Worm (Caenorhabditis elegans) whole organism, L2 larva: ENCODE results near the gene C06C6.8.

ENCODE experiments used
- C34F6.9 ChIP-seq: fragments of 150-350 bp; optimal IDR thresholded peaks from 2 replicates; lab custom pipeline; 2014; ENCODE audit warnings: missing biosample characterization, missing genetic modification characterization
- R02D3.7 ChIP-seq: fragments of 150-350 bp; optimal IDR thresholded peaks from 2 replicates; lab custom pipeline; 2014; ENCODE audit warnings: missing biosample characterization, missing genetic modification characterization
- Y55F3AM.14 ChIP-seq: fragments of 200-800 bp; sonication (Bioruptor generic); optimal IDR thresholded peaks from 2 replicates; lab custom pipeline; 2018; ENCODE audit warnings: mild to moderate bottlenecking, missing genetic modification characterization, missing compliant biosample characterization
- ZK546.5 ChIP-seq: sonication (generic microtip); optimal IDR thresholded peaks from 2 replicates; lab custom pipeline; 2017; ENCODE audit warnings: missing biosample characterization, missing genetic modification characterization
- alr-1 ChIP-seq: fragments of 150-350 bp; optimal IDR thresholded peaks from 2 replicates; lab custom pipeline; 2014; ENCODE audit warnings: missing biosample characterization, missing genetic modification characterization
- aly-2 ChIP-seq: fragments of 150-350 bp; optimal IDR thresholded peaks from 2 replicates; lab custom pipeline; 2014; ENCODE audit warnings: missing biosample characterization, missing genetic modification characterization
- ama-1 ChIP-seq: fragments of 150-350 bp; optimal IDR thresholded peaks from 2 replicates; lab custom pipeline; 2018; ENCODE audit warnings: inconsistent platforms
- blmp-1 ChIP-seq: sonication (generic microtip); optimal IDR thresholded peaks from 2 replicates; lab custom pipeline; 2017; ENCODE audit warnings: missing genetic modification characterization, mild to moderate bottlenecking, missing compliant biosample characterization, antibody characterized with exemption, moderate library complexity; ENCODE audit not compliant: insufficient read depth
- ceh-16 ChIP-seq: fragments of 150-350 bp; optimal IDR thresholded peaks from 2 replicates; lab custom pipeline; 2014; ENCODE audit warnings: missing biosample characterization, missing genetic modification characterization
- ceh-82 ChIP-seq: fragments of 150-350 bp; optimal IDR thresholded peaks from 2 replicates; lab custom pipeline; 2014; ENCODE audit warnings: missing biosample characterization, missing genetic modification characterization
- dmd-4 ChIP-seq: sonication (generic microtip); optimal IDR thresholded peaks from 2 replicates; lab custom pipeline; 2017; ENCODE audit warnings: missing biosample characterization, missing genetic modification characterization
- egl-27 ChIP-seq: sonication (generic microtip); optimal IDR thresholded peaks from 3 replicates; lab custom pipeline; 2017; ENCODE audit warnings: missing biosample characterization, missing genetic modification reagents, missing genetic modification characterization
- elt-1 ChIP-seq: fragments of 150-350 bp; optimal IDR thresholded peaks from 2 replicates; lab custom pipeline; 2014; ENCODE audit warnings: missing biosample characterization, missing genetic modification characterization
- elt-3 ChIP-seq: sonication (generic microtip); optimal IDR thresholded peaks from 2 replicates; lab custom pipeline; 2017; ENCODE audit warnings: missing biosample characterization, missing genetic modification characterization
- fos-1 ChIP-seq: fragments of 150-350 bp; optimal IDR thresholded peaks from 2 replicates; lab custom pipeline; 2014; ENCODE audit warnings: missing biosample characterization, missing genetic modification characterization
- gmeb-1 ChIP-seq: fragments of 150-350 bp; optimal IDR thresholded peaks from 2 replicates; lab custom pipeline; 2014; ENCODE audit warnings: missing biosample characterization, missing genetic modification characterization
- lin-13 ChIP-seq: fragments of 150-350 bp; optimal IDR thresholded peaks from 2 replicates; lab custom pipeline; 2014; ENCODE audit warnings: missing biosample characterization, missing genetic modification reagents, missing genetic modification characterization
- lin-39 ChIP-seq: fragments of 150-350 bp; optimal IDR thresholded peaks from 2 replicates; lab custom pipeline; 2014; ENCODE audit warnings: missing biosample characterization, missing genetic modification reagents, missing genetic modification characterization
- mab-5 ChIP-seq: fragments of 150-350 bp; optimal IDR thresholded peaks from 2 replicates; lab custom pipeline; 2014; ENCODE audit warnings: missing biosample characterization, missing genetic modification characterization
- mbf-1 ChIP-seq: sonication (generic microtip); optimal IDR thresholded peaks from 2 replicates; lab custom pipeline; 2017; ENCODE audit warnings: missing biosample characterization, missing genetic modification characterization
- mdl-1 ChIP-seq, 2 experiments: fragments of 150-350 bp in 1 of 2; sonication (generic microtip) in 1 of 2; optimal IDR thresholded peaks; 2 replicates each; lab custom pipeline; 2017; ENCODE audit warnings: missing biosample characterization in 2 of 2, missing genetic modification characterization in 2 of 2
- nhr-11 ChIP-seq: fragments of 150-350 bp; optimal IDR thresholded peaks from 2 replicates; lab custom pipeline; 2014; ENCODE audit warnings: missing biosample characterization, missing genetic modification characterization
- nhr-129 ChIP-seq: fragments of 150-350 bp; optimal IDR thresholded peaks from 2 replicates; lab custom pipeline; 2014; ENCODE audit warnings: missing biosample characterization, missing genetic modification characterization
- nhr-237 ChIP-seq: fragments of 150-350 bp; optimal IDR thresholded peaks from 2 replicates; lab custom pipeline; 2014; ENCODE audit warnings: missing biosample characterization, missing genetic modification characterization
- nhr-77 ChIP-seq: fragments of 150-350 bp; optimal IDR thresholded peaks from 2 replicates; lab custom pipeline; 2014; ENCODE audit warnings: missing biosample characterization, missing genetic modification characterization
- peb-1 ChIP-seq: fragments of 150-350 bp; optimal IDR thresholded peaks from 2 replicates; lab custom pipeline; 2014; ENCODE audit warnings: missing biosample characterization, missing genetic modification characterization
- sem-4 ChIP-seq: fragments of 150-350 bp; optimal IDR thresholded peaks from 2 replicates; lab custom pipeline; 2014; ENCODE audit warnings: missing biosample characterization, missing genetic modification reagents, missing genetic modification characterization
- sma-3 ChIP-seq: sonication (generic microtip); optimal IDR thresholded peaks from 2 replicates; lab custom pipeline; 2016; ENCODE audit warnings: missing genetic modification reagents, missing genetic modification characterization, missing compliant biosample characterization
- snpc-4 ChIP-seq: fragments of 150-350 bp; optimal IDR thresholded peaks from 2 replicates; lab custom pipeline; 2014; ENCODE audit warnings: missing biosample characterization, missing genetic modification characterization
- unc-39 ChIP-seq: fragments of 150-350 bp; optimal IDR thresholded peaks from 2 replicates; lab custom pipeline; 2014; ENCODE audit warnings: missing biosample characterization, missing genetic modification characterization
- unc-62 ChIP-seq: fragments of 150-350 bp; optimal IDR thresholded peaks from 2 replicates; lab custom pipeline; 2014; ENCODE audit warnings: missing biosample characterization, missing genetic modification reagents, missing genetic modification characterization
- ztf-1 ChIP-seq: fragments of 200-800 bp; sonication (Bioruptor generic); conservative IDR thresholded peaks from 2 replicates; pipeline ENCODE4 v1.3.6; 2022; ENCODE audit warnings: missing genetic modification characterization, missing compliant biosample characterization

C06C6.8 gene

ce11 chrV:15969653-15970052 lies 27.3 kb upstream of the C06C6.8 start, which contains the start of gene F36G9.7:
Gene F36G9.7, minus strand, starts transcription at chrV:15969753.
- TF ChIP-seq mbf-1 (tag; lab: Kevin White, UChicago) (no peak), nhr-11 (tag; lab: Kevin White, UChicago) (no peak), ceh-16 (tag; lab: Kevin White, UChicago) (no peak), mdl-1 (tag; optimal IDR thresholded peaks at IDR 0.05; lab: Kevin White, UChicago) (no peak), ama-1 (lab: Kevin White, UChicago) (no peak), unc-62 (no peak)

ce11 chrV:15970820-15971219 lies 26.1 kb upstream of the C06C6.8 start:
- TF ChIP-seq mab-5: no peak

- TF ChIP-seq gmeb-1 (tag; lab: Kevin White, UChicago) (no peak), lin-13 (GFP tag; lab: Kevin White, UChicago) (no peak), elt-1 (tag; lab: Kevin White, UChicago) (no peak), sma-3 (GFP tag; lab: Kevin White, UChicago) (no peak), ceh-82 (tag; lab: Kevin White, UChicago) (no peak), lin-39 (tag; lab: Kevin White, UChicago) (no peak), Y55F3AM.14 (GFP tag; lab: Kevin White, UChicago) (no peak), R02D3.7 (tag; lab: Kevin White, UChicago) (no peak), mab-5 (no peak), unc-39 (tag; lab: Kevin White, UChicago) (no peak), alr-1 (tag; lab: Kevin White, UChicago) (no peak), ZK546.5 (tag; lab: Kevin White, UChicago) (no peak), nhr-129 (no peak)
Observed at ce11 chrV:15972484-15972883, 24.5 kb upstream of the C06C6.8 start, which contains the start of gene sru-23. Gene sru-23, minus strand, starts transcription at chrV:15972584.

ce11 chrV:15974836-15975235 lies 22.1 kb upstream of the C06C6.8 start, which contains the start of gene sru-22:
Gene sru-22, minus strand, starts transcription at chrV:15974936.
- TF ChIP-seq blmp-1 (tag; lab: Kevin White, UChicago): no peak
- TF ChIP-seq ZK546.5 (tag; lab: Kevin White, UChicago): no peak
- no peak for TF ChIP-seq C34F6.9 (tag; lab: Kevin White, UChicago)
- TF ChIP-seq peb-1: no peak
- no peak for TF ChIP-seq ama-1 (lab: Kevin White, UChicago)

ce11 chrV:15975845-15976244 lies 21.1 kb upstream of the C06C6.8 start, which contains the start of gene clec-232:
Gene clec-232, plus strand, starts transcription at chrV:15976145.
- TF ChIP-seq fos-1 (tag; lab: Kevin White, UChicago) (no peak), R02D3.7 (tag; lab: Kevin White, UChicago) (no peak), ZK546.5 (tag; lab: Kevin White, UChicago) (no peak), elt-1 (tag; lab: Kevin White, UChicago) (no peak), alr-1 (tag; lab: Kevin White, UChicago) (no peak), sem-4 (tag; lab: Kevin White, UChicago) (no peak), elt-3 (tag; lab: Kevin White, UChicago) (no peak), peb-1 (no peak), C34F6.9 (tag; lab: Kevin White, UChicago) (no peak), ztf-1 (GFP tag; lab: Robert Waterston, UW) (no peak), snpc-4 (tag; lab: Kevin White, UChicago) (no peak), gmeb-1 (tag; lab: Kevin White, UChicago) (no peak), aly-2 (tag; lab: Kevin White, UChicago) (no peak), dmd-4 (tag; lab: Kevin White, UChicago) (no peak), Y55F3AM.14 (GFP tag; lab: Kevin White, UChicago) (no peak), nhr-237 (tag; lab: Kevin White, UChicago) (no peak), nhr-129 (no peak), egl-27 (no peak)
- TF ChIP-seq, all 48 proteins: peak for 0

ce11 chrV:15978232-15978764 lies 18.6 kb upstream of the C06C6.8 start, which contains the start of gene oac-20:
Gene oac-20, plus strand, starts transcription at chrV:15978714.
- TF ChIP-seq nhr-237 (tag; lab: Kevin White, UChicago) (no peak), fos-1 (tag; lab: Kevin White, UChicago) (peak; percentile 76), nhr-77 (tag; lab: Kevin White, UChicago) (no peak)
